Fruit fly (Drosophila melanogaster) whole organism, embryonic: ENCODE results near the gene CG16753.
A peak's percentile ranks its signal among the peaks of the same experiment; 100 is the strongest.

Experiments used
- CG10209 ChIP-seq: fragments of 200-800 bp; sonication (Bioruptor generic); optimal IDR thresholded peaks from 3 replicates; lab custom pipeline; 2017; ENCODE audit warnings: missing biosample characterization, mild to moderate bottlenecking, missing genetic modification characterization, missing genetic modification reagents
- CG10431 ChIP-seq: fragments of 200-800 bp; sonication (Bioruptor generic); optimal IDR thresholded peaks from 3 replicates; lab custom pipeline; 2018; ENCODE audit warnings: missing biosample characterization, mild to moderate bottlenecking, missing genetic modification characterization
- CG10543 ChIP-seq: fragments of 200-800 bp; sonication (Bioruptor generic); optimal IDR thresholded peaks from 3 replicates; lab custom pipeline; 2017; ENCODE audit warnings: missing biosample characterization, mild to moderate bottlenecking, missing genetic modification characterization, moderate library complexity
- CG12071 ChIP-seq: fragments of 200-800 bp; sonication (Bioruptor generic); optimal IDR thresholded peaks from 3 replicates; lab custom pipeline; 2018; ENCODE audit warnings: missing biosample characterization, mild to moderate bottlenecking, missing genetic modification characterization
- CG12104 ChIP-seq: fragments of 200-800 bp; sonication (Bioruptor generic); optimal IDR thresholded peaks from 3 replicates; lab custom pipeline; 2016; ENCODE audit warnings: missing biosample characterization, missing genetic modification characterization
- CG12391 ChIP-seq: fragments of 200-800 bp; sonication (Bioruptor generic); optimal IDR thresholded peaks from 3 replicates; lab custom pipeline; 2018; ENCODE audit warnings: missing biosample characterization, mild to moderate bottlenecking, missing genetic modification characterization, moderate library complexity
- CG13775 ChIP-seq: fragments of 200-800 bp; sonication (Bioruptor generic); optimal IDR thresholded peaks from 3 replicates; lab custom pipeline; 2017; ENCODE audit warnings: missing biosample characterization, mild to moderate bottlenecking, missing genetic modification characterization
- CG14860 ChIP-seq: fragments of 200-800 bp; sonication (Bioruptor generic); IDR thresholded peaks from 3 replicates; pipeline ENCODE4 v1.3.6; 2022; ENCODE audit warnings: missing biosample characterization, missing genetic modification characterization; ENCODE audit not compliant: partially characterized antibody
- CG15514 ChIP-seq: fragments of 200-800 bp; sonication (Bioruptor generic); optimal IDR thresholded peaks from 3 replicates; lab custom pipeline; 2017; ENCODE audit warnings: missing biosample characterization, missing genetic modification characterization, mild to moderate bottlenecking, moderate library complexity, missing genetic modification reagents
- CG18599 ChIP-seq: fragments of 200-800 bp; sonication (Bioruptor generic); optimal IDR thresholded peaks from 3 replicates; lab custom pipeline; 2017; ENCODE audit warnings: missing biosample characterization, missing genetic modification characterization, mild to moderate bottlenecking, moderate library complexity, missing genetic modification reagents
- CG2120 ChIP-seq: fragments of 200-800 bp; sonication (Bioruptor generic); optimal IDR thresholded peaks from 3 replicates; lab custom pipeline; 2016; ENCODE audit warnings: missing biosample characterization, missing genetic modification characterization
- CG2712 ChIP-seq: fragments of 200-800 bp; optimal IDR thresholded peaks from 3 replicates; lab custom pipeline; 2019; ENCODE audit warnings: missing biosample characterization, mild to moderate bottlenecking, missing genetic modification characterization, moderate library complexity
- CG30403 ChIP-seq: fragments of 200-800 bp; sonication (Bioruptor generic); optimal IDR thresholded peaks from 3 replicates; lab custom pipeline; 2016; ENCODE audit warnings: missing biosample characterization, missing genetic modification characterization
- CG33213 ChIP-seq: fragments of 200-800 bp; sonication (Bioruptor generic); optimal IDR thresholded peaks from 3 replicates; lab custom pipeline; 2016; ENCODE audit warnings: missing biosample characterization, missing genetic modification characterization
- CG3838 ChIP-seq: fragments of 200-800 bp; sonication (Bioruptor generic); optimal IDR thresholded peaks from 3 replicates; lab custom pipeline; 2016; ENCODE audit warnings: missing biosample characterization, missing genetic modification characterization
- CG4360 ChIP-seq: fragments of 200-800 bp; sonication (Bioruptor generic); IDR thresholded peaks from 2 replicates; pipeline ENCODE4 v1.3.6; 2022; ENCODE audit warnings: missing biosample characterization, missing genetic modification characterization
- CG6683 ChIP-seq: fragments of 200-800 bp; sonication (Bioruptor generic); optimal IDR thresholded peaks from 2 replicates; lab custom pipeline; 2017; ENCODE audit warnings: missing biosample characterization, mild to moderate bottlenecking, missing genetic modification characterization, missing genetic modification reagents
- CG6813 ChIP-seq: fragments of 200-800 bp; sonication (Bioruptor generic); optimal IDR thresholded peaks from 2 replicates; lab custom pipeline; 2017; ENCODE audit warnings: missing biosample characterization, missing genetic modification characterization, mild to moderate bottlenecking, moderate library complexity, missing genetic modification reagents
- CG7556 ChIP-seq: fragments of 200-800 bp; sonication (Bioruptor generic); optimal IDR thresholded peaks from 2 replicates; lab custom pipeline; 2017; ENCODE audit warnings: missing biosample characterization, mild to moderate bottlenecking, missing genetic modification characterization
- CG7963 ChIP-seq: fragments of 200-800 bp; sonication (Bioruptor generic); IDR thresholded peaks from 3 replicates; pipeline ENCODE4 v1.3.6; 2022; ENCODE audit warnings: missing biosample characterization, missing genetic modification characterization; ENCODE audit not compliant: partially characterized antibody
- CG8924 ChIP-seq: fragments of 200-800 bp; optimal IDR thresholded peaks from 3 replicates; lab custom pipeline; 2019; ENCODE audit warnings: missing biosample characterization, mild to moderate bottlenecking, missing genetic modification characterization, moderate library complexity
- Dad ChIP-seq: fragments of 200-800 bp; sonication (Bioruptor generic); optimal IDR thresholded peaks from 3 replicates; lab custom pipeline; 2016; ENCODE audit warnings: missing biosample characterization, missing genetic modification characterization
- Hr51 ChIP-seq, 2 experiments: fragments of 200-800 bp; sonication (Bioruptor generic); optimal IDR thresholded peaks; 2 replicates in 1 of 2; 3 replicates in 1 of 2; lab custom pipeline; 2016 to 2018; ENCODE audit warnings: missing biosample characterization in 2 of 2, missing genetic modification characterization in 2 of 2, mild to moderate bottlenecking in 1 of 2, moderate library complexity in 1 of 2
- Lhr ChIP-seq: fragments of 200-800 bp; sonication (Bioruptor generic); optimal IDR thresholded peaks from 3 replicates; lab custom pipeline; 2017; ENCODE audit warnings: mild to moderate bottlenecking, missing biosample characterization, missing genetic modification reagents, missing genetic modification characterization
- NK7.1 ChIP-seq: fragments of 200-800 bp; sonication (Bioruptor generic); optimal IDR thresholded peaks from 3 replicates; lab custom pipeline; 2016; ENCODE audit warnings: missing biosample characterization, missing genetic modification characterization
- Oaz ChIP-seq: fragments of 200-800 bp; sonication (Bioruptor generic); IDR thresholded peaks from 2 replicates; pipeline ENCODE4 v1.3.6; 2022; ENCODE audit warnings: missing biosample characterization, missing genetic modification characterization
- PHDP ChIP-seq: fragments of 200-800 bp; sonication (Bioruptor generic); optimal IDR thresholded peaks from 3 replicates; lab custom pipeline; 2018; ENCODE audit warnings: missing biosample characterization, mild to moderate bottlenecking, missing genetic modification characterization, moderate library complexity
- Tbp ChIP-seq: fragments of >200 bp; optimal IDR thresholded peaks from 2 replicates; lab custom pipeline; 2018; ENCODE audit warnings: missing biosample characterization, missing genetic modification characterization
- Xrp1 ChIP-seq: fragments of 200-800 bp; sonication (Bioruptor generic); IDR thresholded peaks from 2 replicates; pipeline ENCODE4 v1.3.6; 2022; ENCODE audit warnings: missing biosample characterization, missing genetic modification characterization
- abd-A ChIP-seq: fragments of 200-800 bp; sonication (Bioruptor generic); optimal IDR thresholded peaks from 3 replicates; lab custom pipeline; 2019; ENCODE audit warnings: missing biosample characterization, mild to moderate bottlenecking, missing genetic modification characterization, moderate library complexity
- cg ChIP-seq: fragments of 200-800 bp; sonication (Bioruptor generic); optimal IDR thresholded peaks from 3 replicates; lab custom pipeline; 2019; ENCODE audit warnings: missing biosample characterization, mild to moderate bottlenecking, missing genetic modification characterization, moderate library complexity
- chinmo ChIP-seq: fragments of 200-800 bp; sonication (Bioruptor generic); IDR thresholded peaks from 4 replicates; pipeline ENCODE4 v1.3.6; 2022; ENCODE audit warnings: missing biosample characterization, missing genetic modification characterization; ENCODE audit not compliant: partially characterized antibody
- chm ChIP-seq: fragments of 200-800 bp; sonication (Bioruptor generic); IDR thresholded peaks from 2 replicates; pipeline ENCODE4 v1.3.6; 2022; ENCODE audit warnings: missing biosample characterization, missing genetic modification characterization
- disco-r ChIP-seq: fragments of 200-800 bp; sonication (Bioruptor generic); optimal IDR thresholded peaks from 2 replicates; lab custom pipeline; 2016; ENCODE audit warnings: missing biosample characterization, missing genetic modification characterization
- eyg ChIP-seq: fragments of 200-800 bp; sonication (Bioruptor generic); optimal IDR thresholded peaks from 3 replicates; lab custom pipeline; 2016; ENCODE audit warnings: missing biosample characterization, missing genetic modification characterization
- kah ChIP-seq: fragments of 200-800 bp; sonication (Bioruptor generic); optimal IDR thresholded peaks from 2 replicates; lab custom pipeline; 2018; ENCODE audit warnings: missing biosample characterization, mild to moderate bottlenecking, missing genetic modification characterization
- sens ChIP-seq: fragments of 200-800 bp; sonication (Bioruptor generic); peaks from one replicate; lab custom pipeline; 2016; ENCODE audit warnings: missing biosample characterization, missing genetic modification characterization
- sim ChIP-seq: fragments of 200-800 bp; sonication (Bioruptor generic); IDR thresholded peaks from 2 replicates; pipeline ENCODE4 v1.3.6; 2022; ENCODE audit warnings: missing biosample characterization, missing genetic modification characterization
- sr ChIP-seq: fragments of 200-800 bp; sonication (Bioruptor generic); IDR thresholded peaks from 3 replicates; pipeline ENCODE4 v1.3.6; 2022; ENCODE audit warnings: missing biosample characterization, missing genetic modification characterization
- ssp ChIP-seq: fragments of 200-800 bp; sonication (Bioruptor generic); IDR thresholded peaks from 2 replicates; pipeline ENCODE4 v1.3.6; 2022; ENCODE audit warnings: missing biosample characterization, missing genetic modification characterization
- twi ChIP-seq: fragments of 200-800 bp; optimal IDR thresholded peaks from 2 replicates; lab custom pipeline; 2019; ENCODE audit warnings: missing biosample characterization, mild to moderate bottlenecking, missing genetic modification characterization, moderate library complexity
- z ChIP-seq: fragments of 200-800 bp; sonication (Bioruptor generic); IDR thresholded peaks from 3 replicates; pipeline ENCODE4 v1.3.6; 2022; ENCODE audit warnings: missing biosample characterization, missing genetic modification characterization
- zf30C ChIP-seq: fragments of 200-800 bp; sonication (Bioruptor generic); optimal IDR thresholded peaks from 3 replicates; lab custom pipeline; 2018; ENCODE audit warnings: missing biosample characterization, mild to moderate bottlenecking, missing genetic modification characterization

CG16753 gene

DNA sequence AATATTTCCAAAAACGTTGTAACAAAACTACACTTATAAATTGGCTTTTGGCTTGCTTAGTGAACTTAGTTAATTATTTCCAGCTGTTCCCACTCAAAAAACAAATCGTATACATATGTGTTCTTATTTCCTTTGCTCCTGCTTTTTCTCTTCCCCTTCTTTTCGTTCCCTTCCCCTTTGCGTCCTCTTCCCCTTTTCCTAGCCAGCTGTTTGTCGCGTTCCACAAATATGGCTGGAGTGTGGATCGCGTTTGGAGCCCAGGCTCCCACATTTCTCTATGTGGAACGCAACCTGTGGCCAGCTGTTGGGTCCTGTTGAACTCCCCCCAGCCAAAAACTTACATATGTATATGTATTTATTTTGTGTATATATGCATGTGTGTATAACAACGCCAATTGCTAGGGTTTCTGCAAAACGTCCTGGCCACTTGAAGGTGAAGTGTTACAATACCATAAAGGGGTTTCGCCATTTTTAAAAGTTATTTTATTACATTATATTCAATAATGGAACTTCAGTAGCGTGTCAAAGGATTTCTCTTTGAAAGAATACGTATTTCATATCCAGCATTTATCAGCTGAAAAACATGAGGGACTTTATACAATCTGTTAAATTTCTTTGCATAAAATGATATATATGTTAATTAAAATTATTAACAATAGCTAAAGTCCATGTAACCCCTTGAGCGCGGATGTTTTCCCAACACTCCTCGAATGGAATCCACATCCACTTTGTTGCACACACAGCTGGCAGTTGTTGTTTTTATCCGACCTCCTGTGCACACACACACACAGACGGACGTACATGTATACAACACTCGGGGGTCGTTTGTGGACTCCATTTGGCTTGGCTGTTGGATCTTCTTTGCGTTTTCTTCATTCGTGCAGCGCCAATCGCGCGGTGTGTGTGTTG is 17.1 kb downstream of the CG16753 start (continued):
- TF ChIP-seq PHDP (tag; lab: Kevin White, UChicago) (peak; percentile 23), CG30403 (GFP tag; lab: Kevin White, UChicago) (no peak), CG10431 (GFP tag; lab: Kevin White, UChicago) (peak; percentile 56), Tbp (GFP tag; lab: Kevin White, UChicago) (peak; percentile 53), CG18599 (GFP tag; lab: Kevin White, UChicago) (peak; percentile 66), sr (GFP tag; lab: Robert Waterston, UW) (no peak), CG13775 (peak; percentile 38), CG2712 (peak; percentile 17), CG3838 (GFP tag; lab: Kevin White, UChicago) (no peak), CG7556 (peak; percentile 50), abd-A (tag; lab: Kevin White, UChicago) (no peak), CG14860 (GFP tag; lab: Robert Waterston, UW) (no peak), CG8924 (peak; percentile 48), CG12104 (GFP tag; lab: Kevin White, UChicago) (no peak), CG6813 (GFP tag; lab: Kevin White, UChicago) (peak; percentile 8), CG10209 (GFP tag; lab: Kevin White, UChicago) (peak; percentile 25), CG12391 (peak; percentile 25), z (no peak), CG10543 (GFP tag; lab: Kevin White, UChicago) (peak; percentile 15), CG12071 (GFP tag; lab: Kevin White, UChicago) (no peak), disco-r (GFP tag; lab: Kevin White, UChicago) (no peak), kah (GFP tag; lab: Kevin White, UChicago) (peak; percentile 32), CG7963 (no peak), CG15514 (peak; percentile 16), Dad (GFP tag; lab: Kevin White, UChicago) (no peak), Lhr (no peak), eyg (no peak), zf30C (peak; percentile 41), CG33213 (GFP tag; lab: Kevin White, UChicago) (no peak), CG4360 (GFP tag; lab: Robert Waterston, UW) (peak; percentile 46; the same call in 1 of the 2 replicates), cg (peak; percentile 77), sens (GFP tag; lab: Kevin White, UChicago) (peak; percentile 62), chm (GFP tag; lab: Robert Waterston, UW) (peak; percentile 57), twi (tag; lab: Kevin White, UChicago) (peak; percentile 62), Oaz (GFP tag; lab: Robert Waterston, UW) (no peak), CG2120 (GFP tag; lab: Kevin White, UChicago) (peak; percentile 22), ssp (GFP tag; lab: Robert Waterston, UW) (no peak), Xrp1 (no peak), CG6683 (no peak), NK7.1 (GFP tag; lab: Kevin White, UChicago) (no peak), sim (GFP tag; lab: Robert Waterston, UW) (0 out of 2 replicates have a peak, but pooled peaks have one; percentile 17), chinmo (GFP tag; lab: Robert Waterston, UW) (0 out of 4 replicates have a peak, but pooled peaks have one; percentile 46), Hr51 (GFP tag; optimal IDR thresholded peaks at IDR 0.05; lab: Kevin White, UChicago) (no peak)
